Fruit fly (Drosophila melanogaster) whole organism: Measurements from ENCODE around the gene CG4408.

Source experiments
- CG8478 ChIP-seq: fragments of >200 bp; optimal IDR thresholded peaks from 2 replicates; lab custom pipeline; 2018; ENCODE audit warnings: inconsistent platforms
- Dll ChIP-seq: fragments of >200 bp; optimal IDR thresholded peaks from 2 replicates; lab custom pipeline; 2017
- EcR ChIP-seq, 2 experiments: fragments of >200 bp; optimal IDR thresholded peaks; 2 replicates each; lab custom pipeline; 2017; ENCODE audit warnings: missing biosample characterization in 2 of 2, missing genetic modification characterization in 2 of 2, missing genetic modification reagents in 2 of 2
- pan ChIP-seq: fragments of >200 bp; optimal IDR thresholded peaks from 2 replicates; lab custom pipeline; 2017
- psq ChIP-seq: fragments of >200 bp; optimal IDR thresholded peaks from 2 replicates; lab custom pipeline; 2017
- usp ChIP-seq: fragments of >200 bp; optimal IDR thresholded peaks from 2 replicates; lab custom pipeline; 2017; ENCODE audit warnings: missing biosample characterization, missing genetic modification characterization, mixed read lengths

Gene CG4408

dm6 chr3R:23392235-23392634, 28.9 kb upstream of the CG4408 start:
- no peak for TF ChIP-seq EcR (GFP tag; optimal IDR thresholded peaks at IDR 0.05; lab: Kevin White, UChicago)
- no peak for TF ChIP-seq psq (lab: Kevin White, UChicago)
- no peak for TF ChIP-seq usp (GFP tag; lab: Kevin White, UChicago)

- TF ChIP-seq CG8478 (lab: Kevin White, UChicago) (no peak), pan (lab: Kevin White, UChicago) (no peak), psq (lab: Kevin White, UChicago) (no peak)
Measured at dm6 chr3R:23390769-23391309, 27.5 kb upstream of the CG4408 start.

- no peak for TF ChIP-seq Dll (lab: Kevin White, UChicago)
- no peak for TF ChIP-seq psq (lab: Kevin White, UChicago)
- no peak for TF ChIP-seq usp (GFP tag; lab: Kevin White, UChicago)
- no peak for TF ChIP-seq pan (lab: Kevin White, UChicago)
Measured at dm6 chr3R:23388798-23389197, 25.4 kb upstream of the CG4408 start, which contains the start of gene CG31515. CG31515 (minus strand) TSS chr3R:23388898.

- TF ChIP-seq pan (lab: Kevin White, UChicago), result no peak
Measured at dm6 chr3R:23386907-23387306, 23.5 kb upstream of the CG4408 start.

dm6 chr3R:23386021-23386457, 22.7 kb upstream of the CG4408 start:
- TF ChIP-seq EcR (GFP tag; optimal IDR thresholded peaks at IDR 0.05; lab: Kevin White, UChicago) (no peak), usp (GFP tag; lab: Kevin White, UChicago) (no peak), CG8478 (lab: Kevin White, UChicago) (no peak), Dll (lab: Kevin White, UChicago) (no peak), psq (lab: Kevin White, UChicago) (no peak), pan (lab: Kevin White, UChicago) (no peak)

dm6 chr3R:23384591-23385260, 21.4 kb upstream of the CG4408 start, which contains the start of gene CG4393:
CG4393 (minus strand) TSS chr3R:23384777.
- TF ChIP-seq usp (GFP tag; lab: Kevin White, UChicago), result no peak
- no peak for TF ChIP-seq Dll (lab: Kevin White, UChicago)
- no peak for TF ChIP-seq CG8478 (lab: Kevin White, UChicago)
- TF ChIP-seq psq (lab: Kevin White, UChicago), result no peak

- peak; percentile 6 for TF ChIP-seq Dll (lab: Kevin White, UChicago)
- no peak for TF ChIP-seq usp (GFP tag; lab: Kevin White, UChicago)
Measured at dm6 chr3R:23383723-23384122, 20.3 kb upstream of the CG4408 start.

dm6 chr3R:23377288-23377687, 13.9 kb upstream of the CG4408 start:
- no peak for TF ChIP-seq CG8478 (lab: Kevin White, UChicago)
- no peak for TF ChIP-seq EcR (GFP tag; optimal IDR thresholded peaks at IDR 0.05; lab: Kevin White, UChicago)
- TF ChIP-seq usp (GFP tag; lab: Kevin White, UChicago), result no peak
- TF ChIP-seq Dll (lab: Kevin White, UChicago), result no peak
- TF ChIP-seq pan (lab: Kevin White, UChicago), result no peak
- no peak for TF ChIP-seq psq (lab: Kevin White, UChicago)

dm6 chr3R:23374290-23374689, 10.9 kb upstream of the CG4408 start:
- TF ChIP-seq pan (lab: Kevin White, UChicago) (no peak), EcR (GFP tag; optimal IDR thresholded peaks at IDR 0.05; lab: Kevin White, UChicago) (no peak), Dll (lab: Kevin White, UChicago) (no peak), psq (lab: Kevin White, UChicago) (no peak), CG8478 (lab: Kevin White, UChicago) (no peak), usp (GFP tag; lab: Kevin White, UChicago) (no peak)

- TF ChIP-seq Dll (lab: Kevin White, UChicago), result no peak
- TF ChIP-seq pan (lab: Kevin White, UChicago), result no peak
- no peak for TF ChIP-seq CG8478 (lab: Kevin White, UChicago)
Measured at dm6 chr3R:23373403-23373802, 10.0 kb upstream of the CG4408 start, which contains the start of gene CG42828. CG42828 (plus strand) TSS chr3R:23373703.

- no peak for TF ChIP-seq Dll (lab: Kevin White, UChicago)
- TF ChIP-seq psq (lab: Kevin White, UChicago), result no peak
- no peak for TF ChIP-seq usp (GFP tag; lab: Kevin White, UChicago)
- no peak for TF ChIP-seq EcR (GFP tag; optimal IDR thresholded peaks at IDR 0.05; lab: Kevin White, UChicago)
- TF ChIP-seq pan (lab: Kevin White, UChicago), result no peak
- TF ChIP-seq CG8478 (lab: Kevin White, UChicago), result no peak
Measured at dm6 chr3R:23372624-23373023, 9.2 kb upstream of the CG4408 start, which contains the start of gene CG42827. CG42827 (plus strand) TSS chr3R:23372924.

- TF ChIP-seq pan (lab: Kevin White, UChicago), result no peak
- no peak for TF ChIP-seq CG8478 (lab: Kevin White, UChicago)
- no peak for TF ChIP-seq Dll (lab: Kevin White, UChicago)
- no peak for TF ChIP-seq usp (GFP tag; lab: Kevin White, UChicago)
- TF ChIP-seq psq (lab: Kevin White, UChicago), result no peak
- no peak for TF ChIP-seq EcR (GFP tag; optimal IDR thresholded peaks at IDR 0.05; lab: Kevin White, UChicago)
Measured at dm6 chr3R:23368235-23368634, 4.9 kb upstream of the CG4408 start.
